Worm (Caenorhabditis elegans) whole organism, L1 larva: ENCODE results near the gene F38C2.1.

ENCODE experiments used
- ama-1 ChIP-seq: fragments of 150-350 bp; optimal IDR thresholded peaks from 2 replicates; lab custom pipeline; 2014
- dpl-1 ChIP-seq, 3 experiments: fragments of 150-350 bp in 2 of 3; sonication (generic microtip) in 1 of 3; optimal IDR thresholded peaks; 2 replicates each; lab custom pipeline; 2014 to 2017; ENCODE audit warnings: missing biosample characterization in 3 of 3, missing genetic modification characterization in 3 of 3, missing genetic modification reagents in 3 of 3
- lin-13 ChIP-seq: fragments of 150-350 bp; optimal IDR thresholded peaks from 2 replicates; lab custom pipeline; 2014; ENCODE audit warnings: missing biosample characterization, missing genetic modification reagents, missing genetic modification characterization
- lin-39 ChIP-seq: fragments of 150-350 bp; optimal IDR thresholded peaks from 2 replicates; lab custom pipeline; 2014; ENCODE audit warnings: missing biosample characterization, missing genetic modification reagents, missing genetic modification characterization
- lsy-2 ChIP-seq, 2 experiments: fragments of 150-350 bp; optimal IDR thresholded peaks; 2 replicates each; lab custom pipeline; 2014; ENCODE audit warnings: missing biosample characterization in 2 of 2, missing genetic modification characterization in 2 of 2
- mef-2 ChIP-seq: fragments of 150-350 bp; optimal IDR thresholded peaks from 2 replicates; lab custom pipeline; 2014; ENCODE audit warnings: missing biosample characterization, missing genetic modification characterization
- nhr-11 ChIP-seq: fragments of 150-350 bp; optimal IDR thresholded peaks from 2 replicates; lab custom pipeline; 2014; ENCODE audit warnings: missing biosample characterization, missing genetic modification characterization
- nhr-237 ChIP-seq: fragments of 150-350 bp; optimal IDR thresholded peaks from 2 replicates; lab custom pipeline; 2014; ENCODE audit warnings: missing biosample characterization, missing genetic modification characterization
- nhr-77 ChIP-seq: fragments of 150-350 bp; optimal IDR thresholded peaks from 2 replicates; lab custom pipeline; 2014; ENCODE audit warnings: missing biosample characterization, missing genetic modification characterization
- tbx-2 ChIP-seq: sonication (generic microtip); optimal IDR thresholded peaks from 2 replicates; lab custom pipeline; 2016; ENCODE audit warnings: missing genetic modification characterization, missing compliant biosample characterization
- tlp-1 ChIP-seq: fragments of 150-350 bp; optimal IDR thresholded peaks from 2 replicates; lab custom pipeline; 2014; ENCODE audit warnings: missing biosample characterization, missing genetic modification characterization
- zag-1 ChIP-seq: fragments of 150-350 bp; optimal IDR thresholded peaks from 2 replicates; lab custom pipeline; 2014; ENCODE audit warnings: missing biosample characterization, missing genetic modification characterization
- ztf-11 ChIP-seq, 2 experiments: sonication (generic microtip); optimal IDR thresholded peaks; 2 replicates each; lab custom pipeline; 2016 to 2017; ENCODE audit warnings: missing genetic modification characterization in 2 of 2, missing biosample characterization in 1 of 2, missing compliant biosample characterization in 1 of 2

- TF ChIP-seq lin-39 (tag; lab: Kevin White, UChicago), result no peak
- no peak for TF ChIP-seq nhr-237 (tag; lab: Kevin White, UChicago)
- no peak for TF ChIP-seq nhr-11 (tag; lab: Kevin White, UChicago)
- TF ChIP-seq zag-1 (tag; lab: Kevin White, UChicago), result no peak
- no peak for TF ChIP-seq nhr-77
- no peak for TF ChIP-seq lsy-2 (tag; optimal IDR thresholded peaks at IDR 0.05; lab: Kevin White, UChicago)
- TF ChIP-seq dpl-1 (GFP tag; optimal IDR thresholded peaks at IDR 0.05; lab: Kevin White, UChicago), result no peak
- TF ChIP-seq tbx-2 (tag; lab: Kevin White, UChicago), result no peak
- TF ChIP-seq ztf-11 (tag; optimal IDR thresholded peaks at IDR 0.05; lab: Kevin White, UChicago), result no peak
- no peak for TF ChIP-seq lin-13
- no peak for TF ChIP-seq ama-1
- no peak for TF ChIP-seq tlp-1 (tag; lab: Kevin White, UChicago)
- TF ChIP-seq mef-2 (tag; lab: Kevin White, UChicago), result no peak
Observed at ce11 chrIV:16298851-16299250, 51.6 kb downstream of the F38C2.1 start, which contains the start of gene srz-72.
